Worm (Caenorhabditis elegans): ENCODE measurements around the gene R151.1.

ce11 chrIII:7221103-7221502, 4.8 kb downstream of the R151.1 start:
- no peak for TF ChIP-seq sea-2 (GFP tag; optimal IDR thresholded peaks at IDR 0.05)
- TF ChIP-seq unc-39 (tag; optimal IDR thresholded peaks at IDR 0.05), result no peak
- no peak for TF ChIP-seq mdl-1 (tag; optimal IDR thresholded peaks at IDR 0.05)
- TF ChIP-seq R02D3.7 (tag; optimal IDR thresholded peaks at IDR 0.05), result no peak
- TF ChIP-seq pqm-1 (tag; optimal IDR thresholded peaks at IDR 0.05), result no peak
- TF ChIP-seq nhr-12 (tag; optimal IDR thresholded peaks at IDR 0.05), result no peak
- no peak for TF ChIP-seq zag-1 (tag; optimal IDR thresholded peaks at IDR 0.05)
- TF ChIP-seq ama-1 (optimal IDR thresholded peaks at IDR 0.05), result no peak
- TF ChIP-seq elt-2 (tag; optimal IDR thresholded peaks at IDR 0.05), result no peak
- TF ChIP-seq nhr-11 (tag; optimal IDR thresholded peaks at IDR 0.05), result no peak
- no peak for TF ChIP-seq skn-1 (tag; optimal IDR thresholded peaks at IDR 0.05)
- TF ChIP-seq elt-3 (tag; optimal IDR thresholded peaks at IDR 0.05), result no peak
- TF ChIP-seq lin-15B (tag; optimal IDR thresholded peaks at IDR 0.05), result no peak
- TF ChIP-seq nhr-77 (tag; optimal IDR thresholded peaks at IDR 0.05), result no peak

Measured in whole organism, L3 larva.